Fruit fly (Drosophila melanogaster): ENCODE data around the gene CG17104.

DNA sequence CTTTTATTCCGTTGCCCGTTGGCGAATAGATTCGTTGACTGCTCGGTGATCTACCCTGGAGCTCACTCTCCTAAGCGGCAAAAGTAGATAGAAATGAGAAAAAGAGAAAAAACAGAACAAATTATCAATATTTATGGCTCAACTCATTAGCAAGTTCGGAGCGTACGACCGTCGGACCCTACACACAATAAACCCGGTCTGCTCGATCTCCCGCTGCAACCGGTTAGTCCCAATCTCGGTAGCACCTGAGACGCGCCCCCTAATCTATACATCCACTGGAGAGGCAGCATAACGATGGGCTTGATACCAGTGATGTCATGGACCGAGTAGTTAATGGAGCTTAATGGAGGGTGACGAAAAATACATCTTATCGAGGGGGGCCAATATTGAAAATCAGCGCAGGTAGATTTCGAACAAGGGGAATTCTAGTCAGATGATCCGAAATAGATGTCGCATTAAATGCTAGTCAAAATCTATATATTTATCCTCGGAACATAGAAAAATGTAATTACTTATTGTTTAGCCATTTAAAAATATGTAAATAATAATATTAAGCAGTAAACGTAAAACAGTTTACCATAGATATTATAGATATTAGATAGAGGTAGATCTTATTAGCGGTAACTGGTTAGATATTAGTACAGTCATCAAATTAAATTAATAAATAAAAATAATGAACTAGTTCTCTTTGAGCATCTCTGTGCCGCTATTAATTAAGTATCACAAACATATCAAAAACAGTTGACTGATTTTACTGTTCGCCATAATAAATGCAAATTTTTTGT lies 10.2 kb downstream of the CG17104 start, which contains the start of gene CG7296:
- TF ChIP-seq usp (GFP tag; optimal IDR thresholded peaks at IDR 0.05) (no peak), foxo (GFP tag; optimal IDR thresholded peaks at IDR 0.05) (no peak), pan (optimal IDR thresholded peaks at IDR 0.05) (no peak), h (GFP tag; optimal IDR thresholded peaks at IDR 0.05) (no peak), Mio (GFP tag; optimal IDR thresholded peaks at IDR 0.05) (no peak), psq (GFP tag; optimal IDR thresholded peaks at IDR 0.05) (no peak), Vsx2 (GFP tag; optimal IDR thresholded peaks at IDR 0.05; ENCODE audit: partially characterized antibody) (no peak), Jra (GFP tag; optimal IDR thresholded peaks at IDR 0.05) (no peak), N (GFP tag; optimal IDR thresholded peaks at IDR 0.05) (no peak), fru (GFP tag; optimal IDR thresholded peaks at IDR 0.05) (no peak), Rel (GFP tag; optimal IDR thresholded peaks at IDR 0.05) (no peak), Rel (tag; optimal IDR thresholded peaks at IDR 0.05) (no peak), CrebA (GFP tag; optimal IDR thresholded peaks at IDR 0.05; ENCODE audit: borderline replicate concordance) (no peak), CG32264 (GFP tag; optimal IDR thresholded peaks at IDR 0.05) (no peak)
